Fruit fly (Drosophila melanogaster) whole organism, wandering third instar larva: ENCODE results near the gene CG34149.

Experiments
- Abd-B ChIP-seq: fragments of >200 bp; optimal IDR thresholded peaks from 2 replicates; lab custom pipeline; 2017; ENCODE audit warnings: missing biosample characterization, missing genetic modification characterization
- CG32264 ChIP-seq: fragments of 200-800 bp; sonication (Bioruptor generic); optimal IDR thresholded peaks from 2 replicates; lab custom pipeline; 2016; ENCODE audit warnings: missing biosample characterization, missing genetic modification characterization
- CG9705 ChIP-seq: fragments of 200-800 bp; sonication (Bioruptor generic); optimal IDR thresholded peaks from 2 replicates; lab custom pipeline; 2018; ENCODE audit warnings: missing biosample characterization, mild to moderate bottlenecking, missing genetic modification characterization
- CrebA ChIP-seq: fragments of 200-800 bp; sonication (Bioruptor generic); optimal IDR thresholded peaks from 2 replicates; lab custom pipeline; 2016; ENCODE audit warnings: missing biosample characterization, mild to moderate bottlenecking, missing genetic modification characterization, borderline replicate concordance
- Dfd ChIP-seq: fragments of >200 bp; optimal IDR thresholded peaks from 2 replicates; lab custom pipeline; 2017; ENCODE audit warnings: missing biosample characterization, missing genetic modification characterization
- Dif ChIP-seq: fragments of 200-275, 200-300 bp; sonication (Bioruptor generic); optimal IDR thresholded peaks from 2 replicates; lab custom pipeline; 2018; ENCODE audit warnings: missing biosample characterization, missing genetic modification characterization; ENCODE audit not compliant: partially characterized antibody
- GATAd ChIP-seq: sonication (Bioruptor generic); optimal IDR thresholded peaks from 2 replicates; lab custom pipeline; 2016; ENCODE audit warnings: missing biosample characterization, missing genetic modification characterization
- HLH106 ChIP-seq: fragments of 200-800 bp; optimal IDR thresholded peaks from 3 replicates; lab custom pipeline; 2019; ENCODE audit warnings: missing biosample characterization, mild to moderate bottlenecking, missing genetic modification characterization, moderate library complexity
- Hnf4 ChIP-seq: fragments of 200-800 bp; sonication (Bioruptor generic); optimal IDR thresholded peaks from 2 replicates; lab custom pipeline; 2016; ENCODE audit warnings: missing biosample characterization, mild to moderate bottlenecking, missing genetic modification characterization
- Hr78 ChIP-seq: fragments of >200 bp; optimal IDR thresholded peaks from 2 replicates; lab custom pipeline; 2017; ENCODE audit warnings: missing biosample characterization, missing genetic modification characterization
- Hr83 ChIP-seq: fragments of 200-300 bp; sonication (Bioruptor generic); optimal IDR thresholded peaks from 2 replicates; lab custom pipeline; 2016; ENCODE audit warnings: missing biosample characterization, mild to moderate bottlenecking, missing genetic modification characterization, moderate library complexity; ENCODE audit not compliant: poor library complexity, severe bottlenecking
- Jra ChIP-seq: sonication (Bioruptor generic); optimal IDR thresholded peaks from 2 replicates; lab custom pipeline; 2016; ENCODE audit warnings: missing biosample characterization, missing genetic modification characterization
- Mio ChIP-seq: sonication (Bioruptor generic); optimal IDR thresholded peaks from 2 replicates; lab custom pipeline; 2016; ENCODE audit warnings: missing biosample characterization, missing genetic modification characterization
- Myc ChIP-seq: fragments of >200 bp; optimal IDR thresholded peaks from 2 replicates; lab custom pipeline; 2017
- N ChIP-seq: fragments of >200 bp; optimal IDR thresholded peaks from 2 replicates; lab custom pipeline; 2018; ENCODE audit warnings: missing biosample characterization, missing external identifiers, missing genetic modification characterization
- OdsH ChIP-seq: fragments of 200-800 bp; sonication (Bioruptor generic); optimal IDR thresholded peaks from 2 replicates; lab custom pipeline; 2016; ENCODE audit warnings: missing biosample characterization, mild to moderate bottlenecking, missing genetic modification characterization
- Sp1 ChIP-seq: fragments of 200-800 bp; sonication (Bioruptor generic); optimal IDR thresholded peaks from 3 replicates; lab custom pipeline; 2019; ENCODE audit warnings: missing biosample characterization, mild to moderate bottlenecking, missing genetic modification characterization, moderate library complexity
- Vsx2 ChIP-seq: fragments of 200-300, 225-300 bp; sonication (Bioruptor generic); optimal IDR thresholded peaks from 2 replicates; lab custom pipeline; 2018; ENCODE audit warnings: missing biosample characterization, missing genetic modification characterization; ENCODE audit not compliant: partially characterized antibody
- br ChIP-seq: fragments of 200-800 bp; sonication (Bioruptor generic); optimal IDR thresholded peaks from 2 replicates; lab custom pipeline; 2016; ENCODE audit warnings: missing biosample characterization, missing genetic modification characterization
- brk ChIP-seq: fragments of 200-800 bp; sonication (Bioruptor generic); optimal IDR thresholded peaks from 2 replicates; lab custom pipeline; 2016; ENCODE audit warnings: missing biosample characterization, mild to moderate bottlenecking, missing genetic modification characterization
- dl ChIP-seq, 2 experiments: fragments of 175-275, 200-275 bp in 1 of 2; fragments of 200-275 bp in 1 of 2; sonication (Bioruptor generic); optimal IDR thresholded peaks; lab custom pipeline; 2018; ENCODE audit warnings: mild to moderate bottlenecking in 2 of 2, missing biosample characterization in 2 of 2, missing genetic modification characterization in 2 of 2, moderate library complexity in 2 of 2; ENCODE audit not compliant: partially characterized antibody in 2 of 2, insufficient read depth in 1 of 2
- ey ChIP-seq: fragments of 200-800 bp; sonication (Bioruptor generic); optimal IDR thresholded peaks from 2 replicates; lab custom pipeline; 2016; ENCODE audit warnings: missing biosample characterization, missing genetic modification characterization
- foxo ChIP-seq, 2 experiments: fragments of 200-800 bp; sonication (Bioruptor generic); optimal IDR thresholded peaks; 2 replicates in 1 of 2; 3 replicates in 1 of 2; lab custom pipeline; 2016 to 2017; ENCODE audit warnings: missing biosample characterization in 2 of 2, missing genetic modification characterization in 2 of 2
- fru ChIP-seq: fragments of 200-800 bp; sonication (Bioruptor generic); optimal IDR thresholded peaks from 3 replicates; lab custom pipeline; 2016; ENCODE audit warnings: missing biosample characterization, mild to moderate bottlenecking, missing genetic modification characterization
- h ChIP-seq: fragments of 200-800 bp; sonication (Bioruptor generic); optimal IDR thresholded peaks from 3 replicates; lab custom pipeline; 2016; ENCODE audit warnings: missing biosample characterization, mild to moderate bottlenecking, missing genetic modification characterization
- jim ChIP-seq: fragments of 175-275, 200-325 bp; sonication (Bioruptor generic); optimal IDR thresholded peaks from 2 replicates; lab custom pipeline; 2016; ENCODE audit warnings: missing biosample characterization, mild to moderate bottlenecking, missing genetic modification characterization
- lola ChIP-seq: fragments of >200 bp; optimal IDR thresholded peaks from 2 replicates; lab custom pipeline; 2017; ENCODE audit warnings: missing biosample characterization, missing genetic modification characterization
- pan ChIP-seq: fragments of >200 bp; optimal IDR thresholded peaks from 2 replicates; lab custom pipeline; 2017
- psq ChIP-seq: fragments of 200-800 bp; sonication (Bioruptor generic); optimal IDR thresholded peaks from 3 replicates; lab custom pipeline; 2017; ENCODE audit warnings: missing biosample characterization, mild to moderate bottlenecking, missing genetic modification characterization, moderate library complexity
- sage ChIP-seq: fragments of 200-800 bp; sonication (Bioruptor generic); optimal IDR thresholded peaks from 2 replicates; lab custom pipeline; 2016; ENCODE audit warnings: missing biosample characterization, mild to moderate bottlenecking, missing genetic modification characterization
- sv ChIP-seq: fragments of 200-800 bp; sonication (Bioruptor generic); optimal IDR thresholded peaks from 3 replicates; lab custom pipeline; 2016; ENCODE audit warnings: missing biosample characterization, missing genetic modification characterization
- tai ChIP-seq: sonication (Bioruptor generic); optimal IDR thresholded peaks from 2 replicates; lab custom pipeline; 2016; ENCODE audit warnings: missing biosample characterization, missing genetic modification characterization
- usp ChIP-seq: fragments of >200 bp; optimal IDR thresholded peaks from 2 replicates; lab custom pipeline; 2017; ENCODE audit warnings: missing biosample characterization, missing genetic modification characterization
- woc ChIP-seq: sonication (Bioruptor generic); optimal IDR thresholded peaks from 2 replicates; lab custom pipeline; 2016; ENCODE audit warnings: missing biosample characterization, mild to moderate bottlenecking, missing genetic modification characterization

The CG34149 gene

DNA sequence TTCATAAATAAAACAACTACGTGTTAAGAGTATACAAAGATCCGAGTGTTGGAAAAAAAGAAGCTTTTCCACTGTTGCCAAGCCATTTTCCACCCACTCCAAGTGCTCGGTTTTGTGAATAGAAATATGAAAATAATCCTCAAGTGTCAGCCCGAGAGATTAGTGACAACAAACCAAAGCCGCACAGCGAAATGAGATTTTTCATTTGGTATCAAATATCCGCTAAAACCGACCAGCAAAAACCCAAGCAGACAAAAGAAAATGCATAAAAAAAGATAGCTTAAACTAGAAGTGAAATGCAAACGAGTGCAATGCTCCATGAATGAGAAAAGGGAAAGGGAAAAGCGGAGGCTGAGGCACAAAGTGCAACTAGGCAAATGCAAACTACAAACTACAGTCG lies 28.5 kb upstream of the CG34149 start, which contains the start of gene rdhB:
Gene rdhB (plus strand): TSS at position 301 of the 400 bp plus-strand sequence.
- TF ChIP-seq lola (GFP tag; lab: Kevin White, UChicago) (no peak), ey (GFP tag; lab: Kevin White, UChicago) (no peak), Dif (GFP tag; lab: Kevin White, UChicago) (no peak), sv (GFP tag; lab: Kevin White, UChicago) (no peak), br (GFP tag; lab: Kevin White, UChicago) (no peak), CG32264 (GFP tag; lab: Kevin White, UChicago) (no peak), fru (GFP tag; lab: Kevin White, UChicago) (no peak), pan (lab: Kevin White, UChicago) (no peak), Sp1 (GFP tag; lab: Kevin White, UChicago) (no peak), h (GFP tag; lab: Kevin White, UChicago) (no peak), brk (no peak), sage (GFP tag; lab: Kevin White, UChicago) (no peak), CrebA (GFP tag; lab: Kevin White, UChicago) (no peak)

DNA sequence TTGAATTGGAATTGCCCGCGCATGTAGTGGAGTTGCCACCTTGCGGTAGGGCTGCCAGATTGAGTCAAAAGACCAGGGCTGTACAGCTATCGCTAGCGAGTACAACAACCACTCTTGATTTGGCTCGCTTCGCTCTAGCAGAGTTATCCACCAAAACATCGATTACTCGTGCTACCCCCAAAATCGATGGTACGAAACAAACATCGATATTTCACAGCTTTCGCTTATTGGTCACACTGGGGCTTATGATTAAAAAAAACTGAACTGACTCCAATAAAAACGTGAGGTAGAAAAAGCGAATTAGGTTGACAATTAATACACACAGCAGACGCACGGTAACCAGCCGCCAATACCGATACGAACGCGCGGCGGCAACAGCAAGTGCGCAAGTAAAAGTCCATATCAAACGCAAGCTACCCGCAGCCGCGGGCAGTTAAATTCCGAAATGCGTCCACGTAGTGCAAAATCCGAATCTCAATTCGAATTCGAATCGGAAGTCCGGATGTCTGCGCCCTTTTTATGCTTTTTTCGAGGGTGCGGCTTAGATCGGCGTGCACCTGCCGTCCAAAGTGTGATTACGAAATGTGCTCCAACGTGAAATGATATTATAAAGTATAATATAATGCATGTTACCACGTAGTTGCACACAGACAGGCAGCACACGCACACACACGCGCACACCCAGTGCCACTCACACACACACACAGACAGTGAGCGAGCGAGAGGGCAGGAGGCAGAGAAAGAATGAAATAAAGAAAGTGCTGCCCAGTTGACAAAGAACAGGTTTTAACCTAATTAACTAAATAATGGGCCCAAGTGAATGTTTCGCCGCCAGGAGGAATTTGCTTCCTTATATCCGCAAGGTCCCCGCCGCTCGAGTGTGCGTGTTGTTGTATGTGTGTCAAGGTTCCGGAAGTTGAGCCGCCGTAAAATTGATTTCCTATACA lies 23.2 kb upstream of the CG34149 start, which contains the start of gene Sar1:
Gene Sar1 (plus strand): TSS at position 222 of the 947 bp plus-strand sequence.
- TF ChIP-seq h (GFP tag; lab: Kevin White, UChicago) (peak; percentile 30), HLH106 (tag; lab: Kevin White, UChicago) (peak; percentile 31), CrebA (GFP tag; lab: Kevin White, UChicago) (no peak), Vsx2 (GFP tag; lab: Kevin White, UChicago) (peak; percentile 82), N (GFP tag; lab: Kevin White, UChicago) (peak; percentile 30), foxo (GFP tag; optimal IDR thresholded peaks at IDR 0.05; lab: Kevin White, UChicago) (peak in 1 of 2 experiments; percentile 34), brk (no peak), Myc (lab: Kevin White, UChicago) (peak; percentile 10), br (GFP tag; lab: Kevin White, UChicago) (peak; percentile 10)

DNA sequence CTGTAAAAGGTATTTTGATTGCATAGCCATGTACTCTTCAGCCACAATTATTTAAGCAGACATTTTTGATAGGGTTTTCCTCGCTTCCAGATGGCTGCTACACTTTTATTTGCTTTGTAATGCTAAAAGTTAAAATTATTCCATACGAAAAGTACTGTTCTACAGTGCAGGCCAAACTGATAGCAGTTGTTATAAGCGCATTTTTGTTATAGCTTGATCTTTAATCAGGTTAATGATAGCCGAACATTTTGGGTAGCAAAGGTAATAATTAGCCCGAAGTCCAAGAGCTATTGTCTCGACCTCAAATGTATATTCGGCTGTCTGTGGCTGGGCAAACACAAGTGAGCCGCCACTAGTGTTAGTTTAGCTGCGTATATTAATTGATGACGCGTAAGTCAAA lies 22.0 kb upstream of the CG34149 start:
- TF ChIP-seq woc, result no peak
- no peak for TF ChIP-seq sv (GFP tag; lab: Kevin White, UChicago)
- TF ChIP-seq pan (lab: Kevin White, UChicago), result no peak
- TF ChIP-seq CG32264 (GFP tag; lab: Kevin White, UChicago), result no peak
- TF ChIP-seq HLH106 (tag; lab: Kevin White, UChicago), result no peak
- TF ChIP-seq Sp1 (GFP tag; lab: Kevin White, UChicago), result no peak
- no peak for TF ChIP-seq CG9705 (GFP tag; lab: Kevin White, UChicago)
- peak in 1 of 2 experiments; percentile 14 for TF ChIP-seq foxo (GFP tag; optimal IDR thresholded peaks at IDR 0.05; lab: Kevin White, UChicago)
- TF ChIP-seq psq (GFP tag; lab: Kevin White, UChicago), result peak; percentile 2
- TF ChIP-seq jim (GFP tag; lab: Kevin White, UChicago), result no peak
- TF ChIP-seq Abd-B (GFP tag; lab: Kevin White, UChicago), result no peak
- no peak for TF ChIP-seq OdsH
- no peak for TF ChIP-seq Jra (GFP tag; lab: Kevin White, UChicago)
- TF ChIP-seq h (GFP tag; lab: Kevin White, UChicago), result peak; percentile 18
- no peak for TF ChIP-seq Vsx2 (GFP tag; lab: Kevin White, UChicago)
- no peak for TF ChIP-seq Myc (lab: Kevin White, UChicago)
- no peak for TF ChIP-seq br (GFP tag; lab: Kevin White, UChicago)
- TF ChIP-seq GATAd (GFP tag; lab: Kevin White, UChicago), result no peak
- TF ChIP-seq Hr78, result no peak
- no peak for TF ChIP-seq Dfd (GFP tag; lab: Kevin White, UChicago)
- no peak for TF ChIP-seq N (GFP tag; lab: Kevin White, UChicago)
- TF ChIP-seq Hr83, result no peak
- TF ChIP-seq CrebA (GFP tag; lab: Kevin White, UChicago), result no peak
- TF ChIP-seq fru (GFP tag; lab: Kevin White, UChicago), result no peak
- no peak for TF ChIP-seq ey (GFP tag; lab: Kevin White, UChicago)
- TF ChIP-seq Hnf4, result peak; percentile 14
- TF ChIP-seq lola (GFP tag; lab: Kevin White, UChicago), result no peak
- TF ChIP-seq Mio, result no peak
- no peak for TF ChIP-seq usp (GFP tag; lab: Kevin White, UChicago)
- TF ChIP-seq dl (GFP tag; optimal IDR thresholded peaks at IDR 0.05; lab: Kevin White, UChicago; ENCODE audit: insufficient read depth in 1 of 2, partially characterized antibody in 2 of 2), result no peak
- TF ChIP-seq tai, result no peak
- TF ChIP-seq, all 38 proteins: peak for 4
